Fruit fly (Drosophila melanogaster) whole organism, adult: ENCODE data around the gene CG42781.

ENCODE experiments used
- CG11617 ChIP-seq: fragments of 200-800 bp; sonication (Bioruptor generic); optimal IDR thresholded peaks from 2 replicates; lab custom pipeline; 2017; ENCODE audit warnings: mild to moderate bottlenecking, missing biosample characterization, missing genetic modification reagents, missing genetic modification characterization
- CG12768 ChIP-seq: fragments of 200-800 bp; sonication (Bioruptor generic); optimal IDR thresholded peaks from 2 replicates; lab custom pipeline; 2017; ENCODE audit warnings: missing biosample characterization, missing genetic modification characterization, mild to moderate bottlenecking, moderate library complexity, missing genetic modification reagents
- CG14711 ChIP-seq: fragments of 200-800 bp; sonication (Bioruptor generic); optimal IDR thresholded peaks from 2 replicates; lab custom pipeline; 2018; ENCODE audit warnings: missing biosample characterization, mild to moderate bottlenecking, missing genetic modification characterization, moderate library complexity
- CG1620 ChIP-seq: fragments of 200-800 bp; sonication (Bioruptor generic); optimal IDR thresholded peaks from 2 replicates; lab custom pipeline; 2016; ENCODE audit warnings: missing biosample characterization, missing genetic modification characterization
- CG33017 ChIP-seq: fragments of 200-800 bp; sonication (Bioruptor generic); optimal IDR thresholded peaks from 2 replicates; lab custom pipeline; 2018; ENCODE audit warnings: missing biosample characterization, mild to moderate bottlenecking, missing genetic modification characterization, moderate library complexity
- CG5204 ChIP-seq: fragments of 200-800 bp; sonication (Bioruptor generic); optimal IDR thresholded peaks from 2 replicates; lab custom pipeline; 2016; ENCODE audit warnings: missing biosample characterization, missing genetic modification characterization
- CG7045 ChIP-seq: fragments of 200-800 bp; sonication (Bioruptor generic); optimal IDR thresholded peaks from 2 replicates; lab custom pipeline; 2017; ENCODE audit warnings: missing biosample characterization, mild to moderate bottlenecking, missing genetic modification characterization
- CG7101 ChIP-seq: fragments of 200-800 bp; sonication (Bioruptor generic); optimal IDR thresholded peaks from 2 replicates; lab custom pipeline; 2018; ENCODE audit warnings: missing biosample characterization, mild to moderate bottlenecking, missing genetic modification characterization, moderate library complexity
- Clk ChIP-seq: fragments of 200-800 bp; sonication (Bioruptor generic); optimal IDR thresholded peaks from 2 replicates; lab custom pipeline; 2017; ENCODE audit warnings: missing biosample characterization, missing genetic modification characterization
- Crg-1 ChIP-seq: fragments of 200-800 bp; sonication (Bioruptor generic); optimal IDR thresholded peaks from 2 replicates; lab custom pipeline; 2016; ENCODE audit warnings: missing biosample characterization, missing genetic modification characterization
- Hr96 ChIP-seq: fragments of 200-800 bp; sonication (Bioruptor generic); optimal IDR thresholded peaks from 2 replicates; lab custom pipeline; 2016; ENCODE audit warnings: missing biosample characterization, missing genetic modification characterization
- Mnt ChIP-seq: fragments of 200-800 bp; sonication (Bioruptor generic); optimal IDR thresholded peaks from 2 replicates; lab custom pipeline; 2016; ENCODE audit warnings: missing biosample characterization, mild to moderate bottlenecking, missing genetic modification characterization
- bab1 ChIP-seq: fragments of 200-800 bp; sonication (Bioruptor generic); optimal IDR thresholded peaks from 3 replicates; lab custom pipeline; 2019; ENCODE audit warnings: missing biosample characterization, mild to moderate bottlenecking, missing genetic modification characterization, moderate library complexity
- cic ChIP-seq: fragments of 200-800 bp; sonication (Bioruptor generic); optimal IDR thresholded peaks from 2 replicates; lab custom pipeline; 2017; ENCODE audit warnings: missing biosample characterization, mild to moderate bottlenecking, missing genetic modification characterization, moderate library complexity
- cnc ChIP-seq, 2 experiments: fragments of >200 bp; optimal IDR thresholded peaks; 2 replicates each; lab custom pipeline; 2017
- kay ChIP-seq: fragments of 200-800 bp; sonication (Bioruptor generic); peaks from one replicate; lab custom pipeline; 2016; ENCODE audit warnings: missing biosample characterization, missing genetic modification characterization, borderline replicate concordance
- ovo ChIP-seq: fragments of 200-800 bp; sonication (Bioruptor generic); optimal IDR thresholded peaks from 2 replicates; lab custom pipeline; 2016; ENCODE audit warnings: missing biosample characterization, missing genetic modification characterization
- pad ChIP-seq: fragments of 200-800 bp; sonication (Bioruptor generic); optimal IDR thresholded peaks from 3 replicates; lab custom pipeline; 2017; ENCODE audit warnings: missing biosample characterization, missing genetic modification characterization, mild to moderate bottlenecking, moderate library complexity, missing genetic modification reagents
- tj ChIP-seq: fragments of 200-800 bp; sonication (Bioruptor generic); optimal IDR thresholded peaks from 3 replicates; lab custom pipeline; 2017; ENCODE audit warnings: missing biosample characterization, mild to moderate bottlenecking, missing genetic modification characterization, moderate library complexity
- toe ChIP-seq: fragments of 200-800 bp; sonication (Bioruptor generic); optimal IDR thresholded peaks from 2 replicates; lab custom pipeline; 2016; ENCODE audit warnings: missing biosample characterization, missing genetic modification characterization

The CG42781 gene

dm6 chrX:7382890-7383289 is at the start of gene CG42781:
CG42781 (minus strand) TSS chrX:7382990.
- TF ChIP-seq tj (GFP tag; lab: Kevin White, UChicago) (no peak), CG33017 (tag; lab: Kevin White, UChicago) (no peak), Crg-1 (GFP tag; lab: Kevin White, UChicago) (no peak), Hr96 (GFP tag; lab: Kevin White, UChicago) (no peak), CG1620 (GFP tag; lab: Kevin White, UChicago) (no peak)

dm6 chrX:7432393-7432792 is 49.6 kb upstream of the CG42781 start:
- no peak for TF ChIP-seq cic (GFP tag; lab: Kevin White, UChicago)
- TF ChIP-seq CG14711 (tag; lab: Kevin White, UChicago), result no peak
- TF ChIP-seq toe (GFP tag; lab: Kevin White, UChicago), result no peak
- TF ChIP-seq pad (GFP tag; lab: Kevin White, UChicago), result no peak
- no peak for TF ChIP-seq ovo (GFP tag; lab: Kevin White, UChicago)
- TF ChIP-seq bab1 (GFP tag; lab: Kevin White, UChicago), result no peak
- TF ChIP-seq cnc (optimal IDR thresholded peaks at IDR 0.05; lab: Kevin White, UChicago), result no peak
- TF ChIP-seq Mnt (GFP tag; lab: Kevin White, UChicago), result no peak
- no peak for TF ChIP-seq CG5204 (GFP tag; lab: Kevin White, UChicago)
- no peak for TF ChIP-seq tj (GFP tag; lab: Kevin White, UChicago)
- TF ChIP-seq CG12768 (GFP tag; lab: Kevin White, UChicago), result no peak
- no peak for TF ChIP-seq Hr96 (GFP tag; lab: Kevin White, UChicago)

dm6 chrX:7425643-7426042 is 42.9 kb upstream of the CG42781 start, which contains the start of gene CG32726:
CG32726 (minus strand) TSS chrX:7425743.
- TF ChIP-seq bab1 (GFP tag; lab: Kevin White, UChicago) (no peak), CG5204 (GFP tag; lab: Kevin White, UChicago) (no peak), toe (GFP tag; lab: Kevin White, UChicago) (no peak), kay (no peak), CG14711 (tag; lab: Kevin White, UChicago) (no peak), pad (GFP tag; lab: Kevin White, UChicago) (no peak), CG7045 (GFP tag; lab: Kevin White, UChicago) (no peak), Mnt (GFP tag; lab: Kevin White, UChicago) (no peak), CG7101 (tag; lab: Kevin White, UChicago) (no peak), CG33017 (tag; lab: Kevin White, UChicago) (no peak), CG12768 (GFP tag; lab: Kevin White, UChicago) (no peak), Crg-1 (GFP tag; lab: Kevin White, UChicago) (no peak), ovo (GFP tag; lab: Kevin White, UChicago) (no peak), Clk (GFP tag; lab: Kevin White, UChicago) (no peak), cnc (optimal IDR thresholded peaks at IDR 0.05; lab: Kevin White, UChicago) (no peak), tj (GFP tag; lab: Kevin White, UChicago) (no peak), CG1620 (GFP tag; lab: Kevin White, UChicago) (no peak), cic (GFP tag; lab: Kevin White, UChicago) (no peak)

- TF ChIP-seq bab1 (GFP tag; lab: Kevin White, UChicago) (no peak), CG5204 (GFP tag; lab: Kevin White, UChicago) (no peak), kay (no peak), CG1620 (GFP tag; lab: Kevin White, UChicago) (no peak), CG7045 (GFP tag; lab: Kevin White, UChicago) (no peak), CG33017 (tag; lab: Kevin White, UChicago) (no peak), Hr96 (GFP tag; lab: Kevin White, UChicago) (no peak), CG12768 (GFP tag; lab: Kevin White, UChicago) (no peak), CG14711 (tag; lab: Kevin White, UChicago) (no peak), tj (GFP tag; lab: Kevin White, UChicago) (no peak), pad (GFP tag; lab: Kevin White, UChicago) (no peak), ovo (GFP tag; lab: Kevin White, UChicago) (no peak), CG11617 (no peak), cic (GFP tag; lab: Kevin White, UChicago) (no peak)
Measured at dm6 chrX:7424742-7425141, 42.0 kb upstream of the CG42781 start, which contains the start of gene CG15036. CG15036 (minus strand) TSS chrX:7424842.

- no peak for TF ChIP-seq CG7101 (tag; lab: Kevin White, UChicago)
- no peak for TF ChIP-seq CG11617
- no peak for TF ChIP-seq CG7045 (GFP tag; lab: Kevin White, UChicago)
- TF ChIP-seq CG1620 (GFP tag; lab: Kevin White, UChicago), result no peak
- no peak for TF ChIP-seq Mnt (GFP tag; lab: Kevin White, UChicago)
- TF ChIP-seq bab1 (GFP tag; lab: Kevin White, UChicago), result no peak
- TF ChIP-seq cic (GFP tag; lab: Kevin White, UChicago), result no peak
- TF ChIP-seq ovo (GFP tag; lab: Kevin White, UChicago), result no peak
- no peak for TF ChIP-seq CG14711 (tag; lab: Kevin White, UChicago)
- no peak for TF ChIP-seq tj (GFP tag; lab: Kevin White, UChicago)
- TF ChIP-seq Hr96 (GFP tag; lab: Kevin White, UChicago), result no peak
- no peak for TF ChIP-seq CG33017 (tag; lab: Kevin White, UChicago)
- no peak for TF ChIP-seq CG12768 (GFP tag; lab: Kevin White, UChicago)
- TF ChIP-seq toe (GFP tag; lab: Kevin White, UChicago), result no peak
- TF ChIP-seq Crg-1 (GFP tag; lab: Kevin White, UChicago), result no peak
- TF ChIP-seq Clk (GFP tag; lab: Kevin White, UChicago), result no peak
- no peak for TF ChIP-seq CG5204 (GFP tag; lab: Kevin White, UChicago)
Measured at dm6 chrX:7422577-7422976, 39.8 kb upstream of the CG42781 start.

- no peak for TF ChIP-seq CG11617
Measured at dm6 chrX:7418294-7418693, 35.5 kb upstream of the CG42781 start, which contains the start of gene rumpel. rumpel (plus strand) TSS chrX:7418594.
